Worm (Caenorhabditis elegans) whole organism, L4 larva: ENCODE results near the gene F53F1.3.
"Not testable (repeated sequence)": the region's sequence is repeated elsewhere in the genome, so short reads cannot be mapped to it uniquely, and the experiment has no call there.

Source experiments
- T20F7.1 ChIP-seq: fragments of 200-800 bp; sonication (Bioruptor generic); optimal IDR thresholded peaks from 2 replicates; lab custom pipeline; 2018; ENCODE audit warnings: mild to moderate bottlenecking, missing genetic modification characterization, missing compliant biosample characterization
- pha-4 ChIP-seq, 2 experiments: fragments of 150-350 bp in 1 of 2; fragments of 200-800 bp in 1 of 2; sonication (Bioruptor generic) in 1 of 2; IDR thresholded peaks in 1 of 2; optimal IDR thresholded peaks in 1 of 2; 2 replicates each; pipeline versions ENCODE4 v1.3.6 to Lab custom; 2014 to 2022; ENCODE audit warnings: missing genetic modification characterization in 2 of 2, missing genetic modification reagents in 2 of 2, missing biosample characterization in 1 of 2, missing compliant biosample characterization in 1 of 2
- unc-62 ChIP-seq, 3 experiments: fragments of 150-350 bp in 1 of 3; sonication (generic microtip); optimal IDR thresholded peaks in 2 of 3; peaks in 1 of 3; 1 replicate in 1 of 3; 2 replicates in 2 of 3; lab custom pipeline; 2014 to 2017; ENCODE audit warnings: missing biosample characterization in 3 of 3, missing genetic modification characterization in 3 of 3, missing genetic modification reagents in 3 of 3, missing genotype in 1 of 3

- TF ChIP-seq pha-4 (GFP tag; IDR thresholded peaks at IDR 0.05; lab: Robert Waterston, UW); pha-4 (tag; optimal IDR thresholded peaks at IDR 0.05; lab: Kevin White, UChicago); unc-62 (GFP tag; optimal IDR thresholded peaks at IDR 0.05 in 1 of 2; lab: Kevin White, UChicago); unc-62 (tag; optimal IDR thresholded peaks at IDR 0.05; lab: Kevin White, UChicago); T20F7.1 (GFP tag; lab: Kevin White, UChicago): not testable (repeated sequence)
Observed at ce11 chrV:13440290-13440689, 32.2 kb downstream of the F53F1.3 start.
